Worm (Caenorhabditis elegans) whole organism, young adult: ENCODE measurements around the gene ace-4.
A peak's percentile ranks its signal among the peaks of the same experiment; 100 is the strongest.

Experiments used
- B0019.2 ChIP-seq: fragments of 200-800 bp; sonication (Bioruptor generic); conservative IDR thresholded peaks from 2 replicates; pipeline ENCODE4 v1.3.6; 2022; ENCODE audit warnings: missing genetic modification reagents, missing genetic modification characterization, missing compliant biosample characterization
- C06A6.2 ChIP-seq: fragments of 200-800 bp; sonication (Bioruptor generic); conservative IDR thresholded peaks from 2 replicates; pipeline ENCODE4 v1.3.6; 2022; ENCODE audit warnings: missing genetic modification characterization, missing compliant biosample characterization
- D2030.7 ChIP-seq: fragments of 200-800 bp; sonication (Bioruptor generic); IDR thresholded peaks from 2 replicates; pipeline ENCODE4 v1.3.6; 2022; ENCODE audit warnings: missing genetic modification reagents, missing genetic modification characterization, missing compliant biosample characterization
- F22D6.2 ChIP-seq: sonication (generic microtip); optimal IDR thresholded peaks from 2 replicates; lab custom pipeline; 2016; ENCODE audit warnings: mild to moderate bottlenecking, missing genetic modification characterization, missing compliant biosample characterization
- F23B12.7 ChIP-seq: sonication (generic microtip); optimal IDR thresholded peaks from 2 replicates; lab custom pipeline; 2017; ENCODE audit warnings: missing genetic modification characterization, mild to moderate bottlenecking, missing compliant biosample characterization, antibody characterized with exemption, moderate library complexity; ENCODE audit not compliant: insufficient read depth
- F33H1.4 ChIP-seq: fragments of 200-800 bp; sonication (Bioruptor generic); IDR thresholded peaks from 2 replicates; pipeline ENCODE4 v1.3.6; 2022; ENCODE audit warnings: missing genetic modification reagents, missing genetic modification characterization, missing compliant biosample characterization
- F37B4.10 ChIP-seq: fragments of 200-800 bp; sonication (Bioruptor generic); IDR thresholded peaks from 2 replicates; pipeline ENCODE4 v1.3.6; 2022; ENCODE audit warnings: missing genetic modification characterization, missing compliant biosample characterization
- F52B5.7 ChIP-seq: sonication (generic microtip); optimal IDR thresholded peaks from 2 replicates; lab custom pipeline; 2016; ENCODE audit warnings: mild to moderate bottlenecking, missing genetic modification characterization, missing compliant biosample characterization
- F57C9.4 ChIP-seq: sonication (generic microtip); optimal IDR thresholded peaks from 2 replicates; lab custom pipeline; 2017; ENCODE audit warnings: mild to moderate bottlenecking, missing genetic modification characterization, missing compliant biosample characterization
- K11D2.4 ChIP-seq: fragments of 200-800 bp; sonication (Bioruptor generic); IDR thresholded peaks from 2 replicates; pipeline ENCODE4 v1.3.6; 2022; ENCODE audit warnings: missing genetic modification reagents, missing genetic modification characterization, missing compliant biosample characterization
- K12H6.12 ChIP-seq: fragments of 200-800 bp; sonication (Bioruptor generic); optimal IDR thresholded peaks from 2 replicates; lab custom pipeline; 2018; ENCODE audit warnings: mild to moderate bottlenecking, missing genetic modification characterization, missing compliant biosample characterization
- Y53F4B.3 ChIP-seq: fragments of 200-800 bp; sonication (Bioruptor generic); IDR thresholded peaks from 2 replicates; pipeline ENCODE4 v1.3.6; 2022; ENCODE audit warnings: missing genetic modification reagents, missing genetic modification characterization, missing compliant biosample characterization
- Y67H2A.10 ChIP-seq: fragments of 200-800 bp; sonication (Bioruptor generic); conservative IDR thresholded peaks from 2 replicates; pipeline ENCODE4 v1.3.6; 2022; ENCODE audit warnings: missing genetic modification reagents, missing genetic modification characterization, missing compliant biosample characterization
- aptf-2 ChIP-seq: fragments of 200-800 bp; sonication (Bioruptor generic); conservative IDR thresholded peaks from 2 replicates; pipeline ENCODE4 v1.3.6; 2022; ENCODE audit warnings: missing genetic modification reagents, missing genetic modification characterization, missing compliant biosample characterization
- athp-1 ChIP-seq: sonication (generic microtip); optimal IDR thresholded peaks from 2 replicates; lab custom pipeline; 2017; ENCODE audit warnings: mild to moderate bottlenecking, missing genetic modification characterization, missing compliant biosample characterization
- attf-5 ChIP-seq: fragments of 200-800 bp; sonication (Bioruptor generic); optimal IDR thresholded peaks from 2 replicates; lab custom pipeline; 2018; ENCODE audit warnings: mild to moderate bottlenecking, missing genetic modification characterization, missing compliant biosample characterization
- ceh-100 ChIP-seq: fragments of 200-800 bp; sonication (Bioruptor generic); IDR thresholded peaks from 2 replicates; pipeline ENCODE4 v1.3.6; 2022; ENCODE audit warnings: missing genetic modification reagents, missing genetic modification characterization, missing compliant biosample characterization
- dox-1 ChIP-seq: fragments of 200-800 bp; sonication (Bioruptor generic); IDR thresholded peaks from 2 replicates; pipeline ENCODE4 v1.3.6; 2022; ENCODE audit warnings: missing genetic modification reagents, missing genetic modification characterization, missing compliant biosample characterization
- dpff-1 ChIP-seq: sonication (generic microtip); optimal IDR thresholded peaks from 2 replicates; lab custom pipeline; 2017; ENCODE audit warnings: mild to moderate bottlenecking, missing genetic modification characterization, missing compliant biosample characterization
- egl-18 ChIP-seq: fragments of 200-800 bp; sonication (Bioruptor generic); IDR thresholded peaks from 2 replicates; pipeline ENCODE4 v1.3.6; 2022; ENCODE audit warnings: missing genetic modification reagents, missing genetic modification characterization, missing compliant biosample characterization
- egl-44 ChIP-seq: fragments of 200-800 bp; sonication (Bioruptor generic); IDR thresholded peaks from 2 replicates; pipeline ENCODE4 v1.3.6; 2022; ENCODE audit warnings: missing genetic modification reagents, missing genetic modification characterization, missing compliant biosample characterization
- him-1 ChIP-seq: sonication (generic microtip); optimal IDR thresholded peaks from 2 replicates; lab custom pipeline; 2016; ENCODE audit warnings: missing genotype, missing genetic modification reagents, missing genetic modification characterization, missing compliant biosample characterization
- hmg-20 ChIP-seq: fragments of 200-800 bp; sonication (Bioruptor generic); IDR thresholded peaks from 2 replicates; pipeline ENCODE4 v1.3.6; 2022; ENCODE audit warnings: missing genetic modification reagents, missing genetic modification characterization, missing compliant biosample characterization
- lag-1 ChIP-seq: fragments of 200-800 bp; sonication (Bioruptor generic); IDR thresholded peaks from 2 replicates; pipeline ENCODE4 v1.3.6; 2022; ENCODE audit warnings: missing genetic modification reagents, missing genetic modification characterization, missing compliant biosample characterization
- let-607 ChIP-seq, 2 experiments: fragments of 200-800 bp in 1 of 2; sonication (Bioruptor generic) in 1 of 2; sonication (generic microtip) in 1 of 2; optimal IDR thresholded peaks; 2 replicates each; lab custom pipeline; 2016 to 2018; ENCODE audit warnings: mild to moderate bottlenecking in 2 of 2, missing compliant biosample characterization in 2 of 2, missing genetic modification characterization in 2 of 2, moderate library complexity in 2 of 2, missing genotype in 1 of 2
- lin-26 ChIP-seq: fragments of 200-800 bp; sonication (Bioruptor generic); IDR thresholded peaks from 2 replicates; pipeline ENCODE4 v1.3.6; 2022; ENCODE audit warnings: missing genetic modification reagents, missing genetic modification characterization, missing compliant biosample characterization
- lin-54 ChIP-seq: fragments of 200-800 bp; sonication (Bioruptor generic); optimal IDR thresholded peaks from 2 replicates; lab custom pipeline; 2018; ENCODE audit warnings: mild to moderate bottlenecking, missing genetic modification characterization, missing compliant biosample characterization
- lir-1 ChIP-seq: fragments of 200-800 bp; sonication (Bioruptor generic); conservative IDR thresholded peaks from 2 replicates; pipeline ENCODE4 v1.3.6; 2022; ENCODE audit warnings: missing genetic modification reagents, missing genetic modification characterization, missing compliant biosample characterization
- lsl-1 ChIP-seq: fragments of 200-800 bp; sonication (Bioruptor generic); optimal IDR thresholded peaks from 2 replicates; lab custom pipeline; 2018; ENCODE audit warnings: mild to moderate bottlenecking, missing genetic modification characterization, moderate library complexity, missing compliant biosample characterization
- madf-10 ChIP-seq: sonication (generic microtip); optimal IDR thresholded peaks from 2 replicates; lab custom pipeline; 2016; ENCODE audit warnings: mild to moderate bottlenecking, missing genetic modification characterization, missing compliant biosample characterization
- madf-8 ChIP-seq: fragments of 200-800 bp; sonication (Bioruptor generic); conservative IDR thresholded peaks from 2 replicates; pipeline ENCODE4 v1.3.6; 2022; ENCODE audit warnings: missing genetic modification reagents, missing genetic modification characterization, missing compliant biosample characterization
- mel-28 ChIP-seq: sonication (generic microtip); optimal IDR thresholded peaks from 2 replicates; lab custom pipeline; 2016; ENCODE audit warnings: borderline replicate concordance, mild to moderate bottlenecking, missing genetic modification characterization, missing compliant biosample characterization
- mes-4 ChIP-seq: sonication (generic microtip); optimal IDR thresholded peaks from 2 replicates; lab custom pipeline; 2016; ENCODE audit warnings: missing genotype, missing genetic modification characterization, missing compliant biosample characterization
- nfyb-1 ChIP-seq: fragments of 200-800 bp; sonication (Bioruptor generic); IDR thresholded peaks from 2 replicates; pipeline ENCODE4 v1.3.6; 2022; ENCODE audit warnings: missing genetic modification reagents, missing genetic modification characterization, missing compliant biosample characterization
- nhr-179 ChIP-seq: sonication (generic microtip); optimal IDR thresholded peaks from 2 replicates; lab custom pipeline; 2016; ENCODE audit warnings: mild to moderate bottlenecking, missing genetic modification characterization, missing compliant biosample characterization
- nhr-27 ChIP-seq: fragments of 200-800 bp; sonication (Bioruptor generic); optimal IDR thresholded peaks from 2 replicates; lab custom pipeline; 2018; ENCODE audit warnings: mild to moderate bottlenecking, missing genetic modification characterization, moderate library complexity, missing compliant biosample characterization
- pbrm-1 ChIP-seq: fragments of 200-800 bp; sonication (Bioruptor generic); IDR thresholded peaks from 2 replicates; pipeline ENCODE4 v1.3.6; 2022; ENCODE audit warnings: missing genetic modification reagents, missing genetic modification characterization, missing compliant biosample characterization
- pha-4 ChIP-seq: fragments of 150-350 bp; sonication (generic microtip); optimal IDR thresholded peaks from 2 replicates; lab custom pipeline; 2014; ENCODE audit warnings: missing biosample characterization, missing genetic modification reagents, missing genetic modification characterization
- rcor-1 ChIP-seq: fragments of 200-800 bp; sonication (Bioruptor generic); IDR thresholded peaks from 2 replicates; pipeline ENCODE4 v1.3.6; 2022; ENCODE audit warnings: missing genetic modification reagents, missing genetic modification characterization, missing compliant biosample characterization
- rec-8 ChIP-seq, 2 experiments: sonication (generic microtip); optimal IDR thresholded peaks; 2 replicates each; lab custom pipeline; 2016; ENCODE audit warnings: mild to moderate bottlenecking in 2 of 2, missing genetic modification characterization in 2 of 2, missing genetic modification reagents in 2 of 2, missing genotype in 2 of 2, missing biosample characterization in 1 of 2, missing compliant biosample characterization in 1 of 2, moderate library complexity in 1 of 2
- repo-1 ChIP-seq: sonication (generic microtip); optimal IDR thresholded peaks from 2 replicates; lab custom pipeline; 2017; ENCODE audit warnings: mild to moderate bottlenecking, missing genetic modification characterization, missing compliant biosample characterization
- rpc-1 ChIP-seq, 2 experiments: fragments of 150-350 bp in 1 of 2; sonication (generic microtip) in 1 of 2; optimal IDR thresholded peaks; 2 replicates each; lab custom pipeline; 2014 to 2018; ENCODE audit warnings: missing biosample characterization in 1 of 2, missing genetic modification characterization in 1 of 2, missing genetic modification reagents in 1 of 2, missing genotype in 1 of 2
- sea-2 ChIP-seq: fragments of 200-800 bp; sonication (Bioruptor generic); IDR thresholded peaks from 2 replicates; pipeline ENCODE4 v1.3.6; 2022; ENCODE audit warnings: missing genetic modification characterization, missing compliant biosample characterization
- somi-1 ChIP-seq: fragments of 200-800 bp; sonication (Bioruptor generic); optimal IDR thresholded peaks from 2 replicates; lab custom pipeline; 2018; ENCODE audit warnings: mild to moderate bottlenecking, missing genetic modification characterization, missing compliant biosample characterization
- zfh-2 ChIP-seq: fragments of 200-800 bp; sonication (Bioruptor generic); conservative IDR thresholded peaks from 2 replicates; pipeline ENCODE4 v1.3.6; 2022; ENCODE audit warnings: missing genetic modification reagents, missing genetic modification characterization, missing compliant biosample characterization
- ztf-28 ChIP-seq: fragments of 200-800 bp; sonication (Bioruptor generic); IDR thresholded peaks from 2 replicates; pipeline ENCODE4 v1.3.6; 2022; ENCODE audit warnings: missing genetic modification reagents, missing genetic modification characterization, missing compliant biosample characterization
- ztf-3 ChIP-seq: fragments of 200-800 bp; sonication (Bioruptor generic); optimal IDR thresholded peaks from 2 replicates; lab custom pipeline; 2018; ENCODE audit warnings: mild to moderate bottlenecking, missing genetic modification characterization, missing compliant biosample characterization

The ace-4 gene

DNA sequence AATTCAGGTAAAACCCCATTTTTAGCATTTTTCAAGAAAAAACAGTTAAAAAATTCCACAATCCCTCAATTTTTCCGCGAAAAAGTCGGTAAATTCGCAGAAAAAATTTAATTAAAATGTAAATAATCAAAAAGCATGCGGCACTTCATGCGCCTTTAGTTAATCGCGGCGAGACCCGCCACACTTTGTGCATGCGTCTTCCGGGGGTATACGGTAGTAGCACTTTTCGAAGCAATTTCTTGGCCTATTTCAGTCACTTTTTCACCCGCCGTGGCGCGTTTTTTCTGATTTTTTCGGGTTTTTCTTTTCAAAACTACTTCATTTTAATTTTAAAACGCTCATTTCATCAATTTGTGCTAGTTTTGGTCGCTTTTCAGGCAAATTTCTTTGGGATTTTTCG, 49.4 kb downstream of the ace-4 start (continued):
- peak; percentile 23 for TF ChIP-seq him-1 (tag; lab: Kevin White, UChicago)
- no peak for TF ChIP-seq aptf-2
- TF ChIP-seq dox-1 (GFP tag; lab: Robert Waterston, UW), result peak; percentile 85
- peak; percentile 74 for TF ChIP-seq B0019.2 (GFP tag; lab: Robert Waterston, UW)
- peak; percentile 21 for TF ChIP-seq athp-1
- no peak for TF ChIP-seq egl-44
- no peak for TF ChIP-seq nhr-27 (tag; lab: Kevin White, UChicago)
- TF ChIP-seq nfyb-1 (GFP tag; lab: Robert Waterston, UW), result no peak
- peak; percentile 98 for TF ChIP-seq lsl-1
- TF ChIP-seq pbrm-1, result no peak
- no peak for TF ChIP-seq rec-8 (tag; optimal IDR thresholded peaks at IDR 0.05; lab: Kevin White, UChicago)
- peak; percentile 92 for TF ChIP-seq D2030.7 (GFP tag; lab: Robert Waterston, UW)
- TF ChIP-seq Y67H2A.10, result no peak
- TF ChIP-seq F57C9.4 (tag; lab: Kevin White, UChicago), result no peak
- TF ChIP-seq ztf-3 (GFP tag; lab: Kevin White, UChicago), result no peak
- no peak for TF ChIP-seq mes-4 (tag; lab: Kevin White, UChicago)
- TF ChIP-seq F37B4.10, result no peak
- TF ChIP-seq attf-5 (GFP tag; lab: Kevin White, UChicago), result no peak
- no peak for TF ChIP-seq zfh-2 (GFP tag; lab: Robert Waterston, UW)
- TF ChIP-seq rcor-1 (GFP tag; lab: Robert Waterston, UW), result peak; percentile 48
- TF ChIP-seq lin-26, result no peak
- no peak for TF ChIP-seq somi-1
- no peak for TF ChIP-seq madf-10
- TF ChIP-seq ceh-100, result 0 out of 2 replicates have a peak, but pooled peaks have one; percentile 33
- no peak for TF ChIP-seq hmg-20
- no peak for TF ChIP-seq dpff-1 (tag; lab: Kevin White, UChicago)
- TF ChIP-seq nhr-179, result no peak
- peak; percentile 94 for TF ChIP-seq madf-8 (GFP tag; lab: Robert Waterston, UW)
- no peak for TF ChIP-seq sea-2
- TF ChIP-seq F33H1.4, result peak; percentile 98
- no peak for TF ChIP-seq F22D6.2 (tag; lab: Kevin White, UChicago)
- 0 out of 2 replicates have a peak, but pooled peaks have one; percentile 33 for TF ChIP-seq lir-1 (GFP tag; lab: Robert Waterston, UW)
- no peak for TF ChIP-seq mel-28 (tag; lab: Kevin White, UChicago)
- no peak for TF ChIP-seq F52B5.7 (tag; lab: Kevin White, UChicago)

DNA sequence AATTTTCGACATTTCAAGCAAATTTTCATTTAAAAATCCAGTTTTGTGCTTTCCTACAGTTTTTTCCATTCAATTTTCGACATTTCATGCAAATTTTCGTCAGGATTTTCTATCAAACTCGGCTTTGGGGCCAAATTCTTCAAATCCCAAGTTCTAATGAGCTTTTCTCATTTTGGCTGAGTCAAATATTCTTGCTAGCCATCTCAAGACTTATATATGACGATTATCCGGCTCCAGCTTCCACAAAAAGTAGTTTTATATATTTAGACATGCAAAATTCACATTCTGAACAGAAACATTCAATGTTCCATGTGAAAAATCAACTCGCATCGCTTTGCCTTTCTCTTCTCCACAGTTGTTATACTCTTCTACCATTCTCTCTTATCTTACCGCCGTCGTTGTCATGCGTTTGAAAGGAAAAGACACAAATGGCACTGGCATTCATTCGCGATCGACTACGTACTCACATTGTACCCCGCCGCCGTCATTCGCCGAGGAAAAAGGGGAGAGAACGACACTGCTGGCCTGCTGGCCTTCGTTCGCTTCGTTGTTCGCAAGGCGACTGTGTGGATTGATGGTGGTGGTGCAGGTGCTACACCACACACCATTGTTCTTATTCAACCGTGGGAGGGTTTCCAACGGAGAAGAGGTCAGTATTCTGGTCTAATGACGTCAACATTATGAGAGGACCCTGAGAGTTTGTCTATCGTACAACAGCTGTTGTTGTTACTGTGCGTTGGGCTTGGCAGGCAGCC, 50.1 kb downstream of the ace-4 start:
- TF ChIP-seq pha-4 (tag; lab: Kevin White, UChicago) (no peak), Y53F4B.3 (GFP tag; lab: Robert Waterston, UW) (no peak), madf-10 (no peak), nhr-179 (no peak), K11D2.4 (GFP tag; lab: Robert Waterston, UW) (no peak), rcor-1 (GFP tag; lab: Robert Waterston, UW) (0 out of 2 replicates have a peak, but pooled peaks have one; percentile 42), lag-1 (GFP tag; lab: Robert Waterston, UW) (no peak), F23B12.7 (tag; lab: Kevin White, UChicago) (no peak), lin-54 (GFP tag; lab: Kevin White, UChicago) (peak; percentile 23), C06A6.2 (GFP tag; lab: Robert Waterston, UW) (no peak), K12H6.12 (tag; lab: Kevin White, UChicago) (no peak), him-1 (tag; lab: Kevin White, UChicago) (no peak), F33H1.4 (no peak), let-607 (tag; optimal IDR thresholded peaks at IDR 0.05; lab: Kevin White, UChicago) (no peak), F52B5.7 (tag; lab: Kevin White, UChicago) (no peak), ztf-28 (GFP tag; lab: Robert Waterston, UW) (no peak), repo-1 (tag; lab: Kevin White, UChicago) (no peak), egl-18 (no peak), rpc-1 (optimal IDR thresholded peaks at IDR 0.05; lab: Kevin White, UChicago) (no peak), rpc-1 (tag; optimal IDR thresholded peaks at IDR 0.05; lab: Kevin White, UChicago) (no peak)
